Worm (Caenorhabditis elegans): Measurements from ENCODE around the gene T07D3.2.

DNA sequence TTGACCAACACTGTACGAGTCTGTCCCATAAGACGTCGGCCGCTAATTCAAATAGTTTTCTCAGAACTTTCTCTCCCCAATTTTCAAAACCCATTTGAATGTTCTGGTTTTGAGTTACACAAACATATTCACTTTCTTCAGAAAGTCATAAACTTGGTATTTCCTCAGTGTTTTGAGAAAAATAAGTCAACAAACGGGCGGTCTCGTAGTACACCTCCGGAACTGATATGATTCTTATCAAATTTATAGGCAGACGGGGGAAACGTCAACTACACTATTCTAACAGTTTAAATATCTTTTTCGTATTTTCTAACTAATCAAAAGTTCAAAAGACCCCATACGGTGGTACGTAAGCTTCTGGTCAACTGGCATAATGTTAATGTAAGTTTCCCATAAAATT lies 17.5 kb upstream of the T07D3.2 start:
- TF ChIP-seq W03F9.2 (tag; optimal IDR thresholded peaks at IDR 0.05) (no peak), him-1 (tag; optimal IDR thresholded peaks at IDR 0.05) (no peak)
